Worm (Caenorhabditis elegans) whole organism, L4 larva: Measurements from ENCODE around the gene rha-2.

ENCODE experiments used
- T20F7.1 ChIP-seq: fragments of 200-800 bp; sonication (Bioruptor generic); optimal IDR thresholded peaks from 2 replicates; lab custom pipeline; 2018; ENCODE audit warnings: mild to moderate bottlenecking, missing genetic modification characterization, missing compliant biosample characterization
- ceh-20 ChIP-seq: fragments of 200-800 bp; sonication (Bioruptor generic); IDR thresholded peaks from 2 replicates; pipeline ENCODE4 v1.3.6; 2022; ENCODE audit warnings: missing genetic modification reagents, missing genetic modification characterization, missing compliant biosample characterization
- ceh-28 ChIP-seq: fragments of 150-350 bp; optimal IDR thresholded peaks from 2 replicates; lab custom pipeline; 2014; ENCODE audit warnings: missing biosample characterization, missing genetic modification reagents, missing genetic modification characterization
- cey-2 ChIP-seq: sonication (generic microtip); optimal IDR thresholded peaks from 3 replicates; lab custom pipeline; 2017; ENCODE audit warnings: missing genetic modification characterization, mild to moderate bottlenecking, missing compliant biosample characterization, antibody characterized with exemption, borderline replicate concordance; ENCODE audit not compliant: insufficient read depth
- daf-12 ChIP-seq: fragments of 150-350 bp; optimal IDR thresholded peaks from 2 replicates; lab custom pipeline; 2014; ENCODE audit warnings: missing biosample characterization, missing genetic modification reagents, missing genetic modification characterization
- dve-1 ChIP-seq: sonication (generic microtip); optimal IDR thresholded peaks from 2 replicates; lab custom pipeline; 2017; ENCODE audit warnings: antibody characterized with exemption, mild to moderate bottlenecking, missing genetic modification characterization, missing compliant biosample characterization; ENCODE audit not compliant: insufficient read depth
- fkh-10 ChIP-seq: fragments of 150-350 bp; optimal IDR thresholded peaks from 2 replicates; lab custom pipeline; 2014; ENCODE audit warnings: missing biosample characterization, missing genetic modification reagents, missing genetic modification characterization
- hlh-30 ChIP-seq: sonication (generic microtip); optimal IDR thresholded peaks from 2 replicates; lab custom pipeline; 2017; ENCODE audit warnings: antibody characterized with exemption, mild to moderate bottlenecking, missing genetic modification characterization, missing compliant biosample characterization; ENCODE audit not compliant: insufficient read depth
- lin-15B ChIP-seq: fragments of 150-350 bp; sonication (generic microtip); optimal IDR thresholded peaks from 3 replicates; lab custom pipeline; 2014; ENCODE audit warnings: missing biosample characterization, missing genetic modification characterization
- mdt-29 ChIP-seq: fragments of 200-800 bp; sonication (Bioruptor generic); IDR thresholded peaks from 2 replicates; pipeline ENCODE4 v1.3.6; 2022; ENCODE audit warnings: missing genetic modification reagents, missing genetic modification characterization, missing compliant biosample characterization
- nhr-28 ChIP-seq: fragments of 150-350 bp; optimal IDR thresholded peaks from 2 replicates; lab custom pipeline; 2014; ENCODE audit warnings: missing biosample characterization, missing genetic modification characterization
- nhr-6 ChIP-seq: fragments of 150-350 bp; optimal IDR thresholded peaks from 2 replicates; lab custom pipeline; 2014; ENCODE audit warnings: missing biosample characterization, missing genetic modification characterization
- unc-130 ChIP-seq: sonication (generic microtip); optimal IDR thresholded peaks from 2 replicates; lab custom pipeline; 2016; ENCODE audit warnings: missing genetic modification reagents, missing genetic modification characterization, missing compliant biosample characterization

- no peak for TF ChIP-seq T20F7.1 (GFP tag; lab: Kevin White, UChicago)
- TF ChIP-seq dve-1 (tag; lab: Kevin White, UChicago): no peak
- no peak for TF ChIP-seq ceh-28
- no peak for TF ChIP-seq unc-130
- no peak for TF ChIP-seq nhr-28 (tag; lab: Kevin White, UChicago)
- TF ChIP-seq cey-2 (tag; lab: Kevin White, UChicago): no peak
- no peak for TF ChIP-seq daf-12 (tag; lab: Kevin White, UChicago)
- TF ChIP-seq nhr-6 (tag; lab: Kevin White, UChicago): no peak
- TF ChIP-seq lin-15B: no peak
- TF ChIP-seq mdt-29 (GFP tag; lab: Robert Waterston, UW): no peak
- no peak for TF ChIP-seq fkh-10 (GFP tag; lab: Kevin White, UChicago)
- no peak for TF ChIP-seq hlh-30
- no peak for TF ChIP-seq ceh-20 (GFP tag; lab: Robert Waterston, UW)
Measured at ce11 chrIII:8577534-8577933, 36.8 kb downstream of the rha-2 start.
